Worm (Caenorhabditis elegans) whole organism, L4/young adult: ENCODE measurements around the gene C43H6.4.

Experiments
- W03F9.2 ChIP-seq: fragments of 150-350 bp; optimal IDR thresholded peaks from 2 replicates; lab custom pipeline; 2014; ENCODE audit warnings: missing biosample characterization, missing genetic modification characterization
- dao-5 ChIP-seq: sonication (generic microtip); optimal IDR thresholded peaks from 2 replicates; lab custom pipeline; 2016; ENCODE audit warnings: missing genotype, missing genetic modification characterization, moderate library complexity, missing compliant biosample characterization
- him-1 ChIP-seq: sonication (generic microtip); optimal IDR thresholded peaks from 2 replicates; lab custom pipeline; 2016; ENCODE audit warnings: missing genotype, missing genetic modification reagents, missing genetic modification characterization, missing compliant biosample characterization

Gene C43H6.4

DNA sequence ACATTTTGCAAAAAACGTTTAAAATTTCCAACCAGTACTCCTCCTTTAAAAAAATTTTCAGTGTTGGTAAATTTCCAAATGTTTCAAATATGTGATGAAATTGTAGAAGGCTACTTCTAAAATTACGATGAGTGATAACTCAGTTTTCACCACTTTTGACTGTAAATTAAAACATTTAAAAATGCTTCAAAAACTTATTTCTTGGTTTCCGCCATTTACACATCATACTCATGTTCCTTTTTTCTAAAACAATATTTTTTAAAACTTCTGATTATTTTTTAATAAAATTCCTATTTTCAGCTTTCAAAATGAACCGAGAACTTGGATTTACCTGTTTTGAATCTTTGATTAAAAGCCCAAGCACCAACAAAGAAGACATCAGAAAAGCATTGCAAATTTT, at the start of gene C43H6.4:
TSS of gene C43H6.4 (plus strand) at position 301 of the 400 bp plus-strand sequence.
- TF ChIP-seq W03F9.2: no peak
- TF ChIP-seq him-1: no peak
- no peak for TF ChIP-seq dao-5 (tag; lab: Kevin White, UChicago)

DNA sequence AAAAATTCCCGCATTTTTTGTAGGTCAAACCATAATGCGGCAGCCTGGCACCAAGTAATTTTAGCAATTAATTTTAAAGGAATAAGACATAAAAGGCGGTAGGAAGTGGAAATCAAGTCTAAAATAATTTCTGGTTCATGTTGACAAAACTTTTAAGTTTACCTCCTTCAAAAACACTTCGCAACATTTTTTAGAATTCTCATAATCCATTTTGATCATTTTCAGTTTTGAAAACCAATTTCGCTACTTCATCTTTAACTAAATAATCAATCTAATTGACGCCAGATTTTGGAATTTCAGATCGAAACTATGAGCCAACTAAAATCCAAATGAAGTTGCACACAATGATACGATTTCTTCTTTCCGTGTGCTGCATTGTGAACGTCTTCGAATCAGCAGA, 44.0 kb upstream of the C43H6.4 start, which contains the start of gene lgc-40:
TSS of gene lgc-40 (plus strand) at position 301 of the 400 bp plus-strand sequence.
- TF ChIP-seq dao-5 (tag; lab: Kevin White, UChicago) (no peak), W03F9.2 (no peak), him-1 (no peak)

DNA sequence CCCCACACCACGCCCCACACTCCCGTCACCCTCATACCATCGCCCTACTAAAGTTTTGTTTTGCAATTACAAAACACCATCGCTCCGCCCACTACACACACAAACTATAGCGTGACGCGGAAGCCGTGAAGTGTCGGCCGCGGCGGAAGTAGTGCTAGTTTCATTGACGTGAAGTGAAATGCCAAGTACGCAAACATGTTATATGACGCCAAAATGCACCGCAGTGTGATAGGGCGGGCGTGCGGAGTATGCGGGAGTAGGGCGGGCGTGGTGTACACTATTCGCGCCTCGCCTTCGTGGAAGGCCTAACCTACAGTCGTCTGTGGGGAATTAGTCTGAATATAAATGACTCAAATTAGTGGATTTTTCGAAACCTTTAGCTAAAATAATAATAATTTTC, 41.0 kb upstream of the C43H6.4 start:
- TF ChIP-seq W03F9.2: no peak

DNA sequence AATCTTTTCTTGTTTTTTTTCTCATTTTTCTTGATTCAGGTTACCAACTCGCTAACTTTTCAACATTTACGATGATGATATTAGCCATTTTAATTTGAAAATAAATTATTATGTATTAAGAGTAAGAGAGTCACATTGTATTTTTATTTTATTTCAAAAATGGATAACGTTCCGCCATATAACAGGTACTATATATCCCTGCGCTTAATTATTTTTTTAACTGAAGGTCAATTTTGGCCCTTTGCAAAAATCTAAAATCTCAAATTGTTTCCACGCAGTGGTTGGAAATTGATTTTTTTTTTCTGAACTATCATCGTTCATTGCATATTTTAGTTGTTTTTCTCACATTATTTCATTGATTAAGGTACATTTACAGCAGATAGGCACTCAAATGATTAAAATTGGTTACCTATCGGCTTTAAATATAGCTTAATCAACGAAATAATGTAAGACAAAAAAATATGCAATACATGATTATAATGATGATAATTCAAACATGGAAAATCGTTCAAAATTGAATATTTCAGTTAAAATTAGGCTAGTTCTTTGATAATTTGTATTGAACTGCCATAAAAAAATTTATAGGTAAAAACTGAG, 39.0 kb upstream of the C43H6.4 start:
- TF ChIP-seq him-1 (peak; percentile 75), dao-5 (tag; lab: Kevin White, UChicago) (no peak), W03F9.2 (peak; percentile 96)

DNA sequence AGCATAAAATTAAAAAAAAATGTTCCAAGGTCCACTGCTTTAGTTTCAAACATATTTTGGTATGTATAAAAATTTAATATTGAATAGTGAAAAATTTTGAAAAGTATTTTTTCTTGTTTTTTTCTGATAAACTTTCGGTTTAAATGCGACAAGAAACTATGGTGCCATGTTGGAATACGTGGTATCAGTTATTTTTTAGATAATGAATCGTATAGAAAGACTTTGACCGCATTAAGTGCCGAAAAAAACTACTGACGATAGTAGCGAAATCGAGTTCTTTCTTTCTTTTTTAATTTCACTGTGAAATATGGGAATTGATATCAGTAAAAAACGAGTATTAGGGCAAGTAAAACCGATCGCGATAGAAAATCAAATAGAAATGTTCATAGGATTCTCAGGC, 37.9 kb upstream of the C43H6.4 start, which contains the start of gene T24D8.6:
TSS of gene T24D8.6 (minus strand) at position 101 of the 400 bp plus-strand sequence.
- TF ChIP-seq dao-5 (tag; lab: Kevin White, UChicago): no peak
- no peak for TF ChIP-seq him-1
- TF ChIP-seq W03F9.2: no peak

DNA sequence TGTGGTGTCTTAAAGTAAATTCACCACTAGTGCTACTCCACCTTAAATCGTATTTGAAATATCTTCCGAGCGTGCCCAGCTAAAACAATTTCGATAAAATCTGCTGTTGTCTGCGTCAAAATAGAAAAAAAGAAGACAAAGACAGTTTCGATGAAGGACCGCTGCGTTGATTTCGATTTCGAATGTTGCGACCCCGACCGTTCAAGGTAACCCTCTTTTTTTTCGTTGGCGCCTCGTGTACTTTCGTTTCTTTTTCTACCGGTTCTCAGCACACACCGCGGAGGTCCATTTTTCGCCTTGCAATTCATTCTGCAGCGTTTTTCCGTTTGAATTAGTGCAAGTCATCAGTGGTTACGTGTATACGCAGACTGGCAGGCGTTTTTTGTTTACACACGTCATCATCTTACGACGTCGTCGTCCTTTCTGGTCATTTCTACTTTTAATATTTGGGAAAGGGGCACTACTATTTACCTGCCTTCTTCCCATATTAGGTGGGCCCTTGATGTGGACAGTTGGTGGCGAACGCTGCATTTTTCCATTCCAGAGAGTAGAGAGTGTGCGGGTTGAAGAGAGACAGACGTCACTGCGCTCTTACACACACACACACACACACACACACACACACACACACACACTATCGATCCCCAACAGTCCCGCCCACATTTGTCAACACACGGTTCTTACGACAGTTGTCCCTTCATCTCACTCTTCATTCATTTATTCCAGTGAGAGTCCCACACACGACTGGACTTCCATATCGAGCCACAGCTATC, 35.6 kb upstream of the C43H6.4 start:
- no peak for TF ChIP-seq him-1
- no peak for TF ChIP-seq dao-5 (tag; lab: Kevin White, UChicago)
- no peak for TF ChIP-seq W03F9.2

DNA sequence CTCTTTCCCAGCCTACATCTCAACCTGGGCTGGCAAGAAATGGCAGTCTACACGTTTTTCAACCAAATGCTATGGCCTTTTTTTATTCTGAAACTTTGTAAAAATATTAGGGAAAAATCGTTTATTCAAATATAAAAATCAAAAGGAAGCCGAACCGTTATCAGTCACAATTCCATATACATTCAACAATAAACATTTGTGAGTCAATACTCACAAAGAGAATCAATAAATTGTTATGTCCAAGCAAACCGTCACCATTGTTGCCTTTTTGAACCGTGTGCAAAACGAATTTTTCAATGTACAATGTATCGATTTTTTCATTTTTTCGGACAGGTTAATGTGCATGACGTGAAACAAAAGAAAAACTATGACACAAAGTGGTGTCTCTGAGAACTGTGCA, 34.8 kb upstream of the C43H6.4 start:
- TF ChIP-seq him-1 (no peak), W03F9.2 (no peak), dao-5 (tag; lab: Kevin White, UChicago) (no peak)

DNA sequence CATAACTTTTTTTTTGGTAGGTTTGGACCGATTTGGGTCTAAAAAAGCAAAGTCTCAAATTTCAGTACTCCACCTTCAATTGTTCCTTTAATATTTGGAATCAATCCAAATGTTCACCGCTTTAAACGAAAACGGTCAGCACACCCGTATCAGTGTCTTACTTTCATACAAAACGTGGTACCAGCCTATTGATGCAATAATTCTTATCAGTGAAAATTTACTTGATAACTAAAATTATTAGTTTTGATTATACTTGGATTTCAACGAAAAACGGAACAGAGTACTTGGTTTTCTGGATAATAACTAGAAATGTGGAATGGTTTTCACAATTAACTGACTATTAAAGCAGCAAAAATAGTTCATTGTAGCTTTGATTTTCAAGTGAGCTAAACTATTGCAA, 33.2 kb upstream of the C43H6.4 start:
- TF ChIP-seq him-1 (no peak), W03F9.2 (no peak), dao-5 (tag; lab: Kevin White, UChicago) (no peak)

DNA sequence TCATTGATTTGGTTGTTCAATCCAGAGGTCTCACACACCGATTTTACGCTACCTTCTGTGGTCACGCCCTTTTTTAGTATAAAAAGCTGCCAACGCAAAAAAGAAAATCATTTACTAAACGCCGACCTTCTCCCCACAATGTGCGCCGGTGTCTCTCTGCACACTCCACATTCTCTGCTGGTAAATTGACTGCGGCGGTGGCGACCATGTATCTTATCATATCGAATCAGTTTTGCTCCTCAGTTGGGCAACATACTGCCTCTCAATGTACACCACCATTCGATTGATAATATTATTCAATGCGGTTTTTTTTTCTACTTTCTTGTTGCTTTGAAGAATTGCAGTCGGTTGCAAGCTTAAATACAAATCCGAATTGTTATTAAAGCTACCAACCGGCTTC, 31.7 kb upstream of the C43H6.4 start:
- no peak for TF ChIP-seq dao-5 (tag; lab: Kevin White, UChicago)
- no peak for TF ChIP-seq him-1
- no peak for TF ChIP-seq W03F9.2

DNA sequence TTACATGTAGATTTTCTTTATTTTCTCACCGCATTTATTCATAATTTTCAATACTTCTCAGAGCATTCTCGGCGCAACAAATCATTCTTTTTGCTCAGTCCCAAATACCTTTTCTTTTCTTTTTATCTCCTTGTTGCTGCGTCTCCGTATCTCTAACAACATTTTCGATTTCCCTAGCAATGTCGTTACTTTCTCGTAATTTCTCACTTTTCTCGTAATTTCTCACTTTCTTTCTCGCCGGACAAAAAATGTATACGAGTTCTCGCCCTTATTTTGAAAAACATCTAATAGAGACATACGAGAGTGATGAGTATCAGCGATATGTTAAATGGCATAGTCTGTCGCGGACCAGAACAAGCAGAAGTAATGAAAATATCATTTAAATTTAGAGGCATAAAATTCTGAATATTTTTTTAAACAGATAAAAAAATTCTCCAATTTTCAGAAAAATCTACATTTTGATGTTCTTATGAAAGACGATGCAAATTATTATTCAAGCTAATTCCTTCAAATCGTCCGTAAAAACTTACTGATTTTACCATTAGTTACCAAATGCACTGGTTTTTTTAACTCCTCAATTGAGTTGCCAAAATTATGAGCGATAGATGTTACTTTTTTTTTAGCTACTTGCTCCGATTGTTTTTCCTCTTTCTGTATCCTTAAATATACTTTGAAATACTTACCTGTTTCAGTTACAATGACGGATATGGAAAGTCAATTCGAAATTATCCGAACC, 28.4 kb upstream of the C43H6.4 start, which contains the start of gene F47G3.3:
TSS of gene F47G3.3 (plus strand) at position 686 of the 736 bp plus-strand sequence.
- TF ChIP-seq dao-5 (tag; lab: Kevin White, UChicago) (no peak), him-1 (no peak), W03F9.2 (no peak)

DNA sequence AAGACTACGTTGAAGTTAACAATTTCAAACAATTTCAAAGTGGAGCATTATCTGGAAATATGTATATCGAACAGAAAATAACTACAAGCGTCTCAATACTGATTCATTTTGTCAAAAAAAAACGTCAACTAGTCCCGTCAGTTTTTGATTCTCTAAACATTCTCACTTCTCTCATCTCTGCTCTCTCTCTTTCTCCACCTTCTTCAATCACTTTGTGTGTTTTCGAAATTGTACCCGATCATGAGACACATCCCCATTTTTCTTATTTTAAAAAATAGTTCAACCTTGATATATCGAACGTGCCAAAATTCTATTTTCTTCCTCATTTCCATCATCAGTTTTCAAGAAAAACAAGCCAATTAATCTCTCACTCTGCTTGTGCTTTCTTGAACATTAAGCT, 23.0 kb upstream of the C43H6.4 start:
- no peak for TF ChIP-seq W03F9.2

DNA sequence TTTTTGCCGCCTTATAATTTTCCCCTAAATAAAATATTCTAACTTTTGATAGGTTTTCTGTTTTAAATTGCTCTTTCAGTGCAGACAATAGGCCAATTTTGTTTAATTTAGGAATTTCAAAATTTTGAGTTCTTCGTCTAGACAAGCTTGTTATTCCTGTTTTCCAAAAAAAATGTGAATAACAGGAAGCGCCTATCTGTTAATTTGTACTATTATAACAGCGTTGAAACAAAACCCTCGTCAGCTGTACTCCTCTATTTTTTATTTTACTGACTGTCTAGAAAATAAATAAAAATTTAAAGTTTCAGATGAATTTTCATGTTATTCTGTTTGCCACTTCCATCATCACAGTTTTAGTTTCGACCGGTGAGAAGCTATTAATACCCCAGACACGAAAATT, 22.5 kb upstream of the C43H6.4 start, which contains the start of gene F47G3.4:
TSS of gene F47G3.4 (plus strand) at position 301 of the 400 bp plus-strand sequence.
- TF ChIP-seq him-1 (no peak), dao-5 (tag; lab: Kevin White, UChicago) (no peak), W03F9.2 (no peak)

DNA sequence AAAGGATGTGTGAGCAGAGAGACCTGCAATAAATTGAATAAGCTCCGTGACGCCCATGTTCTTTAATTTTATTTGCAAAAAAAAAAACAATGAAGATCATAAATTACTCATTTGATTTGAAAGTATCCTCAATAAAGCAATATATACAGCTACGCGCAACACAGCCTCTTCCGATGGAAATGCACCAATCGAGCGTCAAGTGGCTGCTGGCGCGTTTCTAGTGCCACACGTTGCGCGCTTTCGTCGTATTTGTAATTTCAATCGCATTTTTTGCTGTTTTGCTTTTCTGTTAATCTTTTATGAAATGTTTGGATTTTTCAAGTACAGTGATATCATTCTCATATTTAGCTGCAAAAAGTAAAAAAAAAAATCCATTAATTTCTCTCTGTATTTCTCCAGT, 21.6 kb upstream of the C43H6.4 start:
- TF ChIP-seq W03F9.2 (peak; percentile 17), him-1 (no peak)

DNA sequence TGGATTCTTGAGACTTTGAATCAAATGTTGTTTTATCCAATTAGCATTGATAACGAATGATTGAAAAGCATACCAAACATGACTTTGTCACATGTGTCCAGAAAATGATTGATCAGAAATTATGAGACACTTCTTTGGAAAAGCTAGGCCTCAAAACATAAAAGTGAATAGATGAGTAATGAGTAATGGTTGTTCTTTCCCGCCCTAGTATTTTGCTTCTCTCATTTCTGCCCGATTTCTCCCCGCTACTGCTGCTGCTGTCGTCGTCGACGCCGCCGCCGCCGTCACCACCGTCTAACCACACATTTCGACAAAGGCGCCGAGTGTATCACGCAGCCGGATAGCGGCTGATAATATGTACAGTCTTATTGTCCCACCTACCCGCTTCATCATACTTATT, 18.4 kb upstream of the C43H6.4 start, which contains the start of gene F47G3.1:
TSS of gene F47G3.1 (plus strand) at position 301 of the 400 bp plus-strand sequence.
- TF ChIP-seq dao-5 (tag; lab: Kevin White, UChicago): no peak
- TF ChIP-seq W03F9.2: no peak
- no peak for TF ChIP-seq him-1
